Fruit fly (Drosophila melanogaster): ENCODE results near the gene CG11151.

- TF ChIP-seq B-H1 (GFP tag; IDR thresholded peaks at IDR 0.05), result no peak
- no peak for TF ChIP-seq mirr (GFP tag; optimal IDR thresholded peaks at IDR 0.05)
Measured at dm6 chrX:13787282-13787850, 47.8 kb downstream of the CG11151 start.
